Worm (Caenorhabditis elegans) whole organism, L4 larva: Measurements from ENCODE around the gene F38E1.10.
A peak's percentile ranks its signal among the peaks of the same experiment; 100 is the strongest.

Experiments used
- F10B5.3 ChIP-seq: sonication (generic microtip); optimal IDR thresholded peaks from 2 replicates; lab custom pipeline; 2016; ENCODE audit warnings: mild to moderate bottlenecking, missing genetic modification characterization, missing compliant biosample characterization
- F26F4.8 ChIP-seq: fragments of 200-800 bp; sonication (Bioruptor generic); conservative IDR thresholded peaks from 2 replicates; pipeline ENCODE4 v1.3.6; 2022; ENCODE audit warnings: missing genetic modification characterization, missing compliant biosample characterization
- F44E2.7 ChIP-seq: fragments of 200-800 bp; sonication (Bioruptor generic); IDR thresholded peaks from 2 replicates; pipeline ENCODE4 v2.1.2; 2022; ENCODE audit warnings: missing genetic modification characterization, missing compliant biosample characterization
- T20F7.1 ChIP-seq: fragments of 200-800 bp; sonication (Bioruptor generic); optimal IDR thresholded peaks from 2 replicates; lab custom pipeline; 2018; ENCODE audit warnings: mild to moderate bottlenecking, missing genetic modification characterization, missing compliant biosample characterization
- Y48G9A.11 ChIP-seq: fragments of 200-800 bp; sonication (Bioruptor generic); IDR thresholded peaks from 2 replicates; pipeline ENCODE4 v1.3.6; 2022; ENCODE audit warnings: missing genetic modification reagents, missing genetic modification characterization, missing compliant biosample characterization
- aha-1 ChIP-seq: fragments of 150-350 bp; peaks from one replicate; lab custom pipeline; 2014; ENCODE audit warnings: missing biosample characterization, missing genetic modification characterization
- ceh-28 ChIP-seq: fragments of 150-350 bp; optimal IDR thresholded peaks from 2 replicates; lab custom pipeline; 2014; ENCODE audit warnings: missing biosample characterization, missing genetic modification reagents, missing genetic modification characterization
- cey-2 ChIP-seq: sonication (generic microtip); optimal IDR thresholded peaks from 3 replicates; lab custom pipeline; 2017; ENCODE audit warnings: missing genetic modification characterization, mild to moderate bottlenecking, missing compliant biosample characterization, antibody characterized with exemption, borderline replicate concordance; ENCODE audit not compliant: insufficient read depth
- ctbp-1 ChIP-seq: fragments of 200-800 bp; sonication (Bioruptor generic); IDR thresholded peaks from 2 replicates; pipeline ENCODE4 v1.3.6; 2022; ENCODE audit warnings: missing genetic modification reagents, missing genetic modification characterization, missing compliant biosample characterization
- daf-16 ChIP-seq, 3 experiments: sonication (generic microtip); optimal IDR thresholded peaks; 2 replicates each; lab custom pipeline; 2016 to 2017; ENCODE audit warnings: missing genetic modification characterization in 3 of 3, missing genetic modification reagents in 3 of 3, mild to moderate bottlenecking in 2 of 3, missing compliant biosample characterization in 2 of 3, missing biosample characterization in 1 of 3, moderate library complexity in 1 of 3
- dmd-6 ChIP-seq: fragments of 200-800 bp; sonication (Bioruptor generic); IDR thresholded peaks from 2 replicates; pipeline ENCODE4 v1.3.6; 2022; ENCODE audit warnings: missing genetic modification reagents, missing genetic modification characterization, missing compliant biosample characterization
- dmd-9 ChIP-seq: fragments of 200-800 bp; sonication (Bioruptor generic); IDR thresholded peaks from 2 replicates; pipeline ENCODE4 v1.3.6; 2022; ENCODE audit warnings: missing genetic modification reagents, missing genetic modification characterization, missing compliant biosample characterization
- dve-1 ChIP-seq: sonication (generic microtip); optimal IDR thresholded peaks from 2 replicates; lab custom pipeline; 2017; ENCODE audit warnings: antibody characterized with exemption, mild to moderate bottlenecking, missing genetic modification characterization, missing compliant biosample characterization; ENCODE audit not compliant: insufficient read depth
- egl-27 ChIP-seq: sonication (generic microtip); optimal IDR thresholded peaks from 3 replicates; lab custom pipeline; 2017; ENCODE audit warnings: missing biosample characterization, missing genetic modification reagents, missing genetic modification characterization
- hif-1 ChIP-seq, 2 experiments: sonication (generic microtip); optimal IDR thresholded peaks; 2 replicates each; lab custom pipeline; 2016 to 2017; ENCODE audit warnings: missing compliant biosample characterization in 2 of 2, missing genetic modification characterization in 2 of 2, missing genetic modification reagents in 2 of 2, missing genotype in 2 of 2, mild to moderate bottlenecking in 1 of 2
- hlh-11 ChIP-seq: fragments of 200-800 bp; sonication (Bioruptor generic); optimal IDR thresholded peaks from 2 replicates; lab custom pipeline; 2018; ENCODE audit warnings: mild to moderate bottlenecking, missing genetic modification characterization, missing compliant biosample characterization
- hlh-30 ChIP-seq: sonication (generic microtip); optimal IDR thresholded peaks from 2 replicates; lab custom pipeline; 2017; ENCODE audit warnings: antibody characterized with exemption, mild to moderate bottlenecking, missing genetic modification characterization, missing compliant biosample characterization; ENCODE audit not compliant: insufficient read depth
- lim-7 ChIP-seq: fragments of 200-800 bp; sonication (Bioruptor generic); IDR thresholded peaks from 2 replicates; pipeline ENCODE4 v1.3.6; 2022; ENCODE audit warnings: missing genetic modification characterization, missing compliant biosample characterization
- lin-29 ChIP-seq: fragments of 200-800 bp; sonication (Bioruptor generic); IDR thresholded peaks from 2 replicates; pipeline ENCODE4 v1.3.6; 2022; ENCODE audit warnings: missing genetic modification reagents, missing genetic modification characterization, missing compliant biosample characterization
- lir-3 ChIP-seq: sonication (generic microtip); optimal IDR thresholded peaks from 2 replicates; lab custom pipeline; 2016; ENCODE audit warnings: mild to moderate bottlenecking, missing genetic modification characterization, missing compliant biosample characterization
- madf-5 ChIP-seq, 2 experiments: fragments of 200-800 bp; sonication (Bioruptor generic); IDR thresholded peaks; 2 replicates each; pipeline ENCODE4 v1.3.6; 2022; ENCODE audit warnings: missing compliant biosample characterization in 2 of 2, missing genetic modification characterization in 2 of 2
- mep-1 ChIP-seq: fragments of 150-350 bp; sonication (generic microtip); optimal IDR thresholded peaks from 3 replicates; lab custom pipeline; 2014; ENCODE audit warnings: missing biosample characterization, missing genetic modification characterization
- mxl-2 ChIP-seq: fragments of 200-800 bp; sonication (Bioruptor generic); conservative IDR thresholded peaks from 2 replicates; pipeline ENCODE4 v1.3.6; 2022; ENCODE audit warnings: missing genetic modification reagents, missing genetic modification characterization, missing compliant biosample characterization
- mxl-3 ChIP-seq: fragments of 200-800 bp; sonication (Bioruptor generic); optimal IDR thresholded peaks from 2 replicates; lab custom pipeline; 2018; ENCODE audit warnings: mild to moderate bottlenecking, missing genetic modification characterization, missing compliant biosample characterization
- nhr-25 ChIP-seq: sonication (generic microtip); optimal IDR thresholded peaks from 2 replicates; lab custom pipeline; 2017; ENCODE audit warnings: missing genetic modification characterization, mild to moderate bottlenecking, missing compliant biosample characterization, antibody characterized with exemption, moderate library complexity, borderline replicate concordance; ENCODE audit not compliant: insufficient read depth
- nhr-28 ChIP-seq: fragments of 150-350 bp; optimal IDR thresholded peaks from 2 replicates; lab custom pipeline; 2014; ENCODE audit warnings: missing biosample characterization, missing genetic modification characterization
- nhr-41 ChIP-seq: fragments of 200-800 bp; sonication (Bioruptor generic); IDR thresholded peaks from 2 replicates; pipeline ENCODE4 v1.3.6; 2022; ENCODE audit warnings: missing genetic modification reagents, missing genetic modification characterization, missing compliant biosample characterization
- nhr-42 ChIP-seq: fragments of 200-800 bp; sonication (Bioruptor generic); IDR thresholded peaks from 2 replicates; pipeline ENCODE4 v1.3.6; 2022; ENCODE audit warnings: missing genetic modification characterization, missing compliant biosample characterization
- nhr-48 ChIP-seq: sonication (generic microtip); optimal IDR thresholded peaks from 2 replicates; lab custom pipeline; 2016; ENCODE audit warnings: mild to moderate bottlenecking, missing genetic modification characterization, missing compliant biosample characterization
- nhr-6 ChIP-seq: fragments of 150-350 bp; optimal IDR thresholded peaks from 2 replicates; lab custom pipeline; 2014; ENCODE audit warnings: missing biosample characterization, missing genetic modification characterization
- nhr-77 ChIP-seq: fragments of 150-350 bp; optimal IDR thresholded peaks from 2 replicates; lab custom pipeline; 2014; ENCODE audit warnings: missing biosample characterization, missing genetic modification characterization
- php-3 ChIP-seq: fragments of 200-800 bp; sonication (Bioruptor generic); IDR thresholded peaks from 2 replicates; pipeline ENCODE4 v1.3.6; 2022; ENCODE audit warnings: missing genetic modification reagents, missing genetic modification characterization, missing compliant biosample characterization
- pqm-1 ChIP-seq: sonication (generic microtip); optimal IDR thresholded peaks from 2 replicates; lab custom pipeline; 2017; ENCODE audit warnings: missing biosample characterization, missing genetic modification characterization
- skn-1 ChIP-seq: fragments of 150-350 bp; optimal IDR thresholded peaks from 2 replicates; lab custom pipeline; 2014; ENCODE audit warnings: missing biosample characterization, missing genetic modification characterization
- tag-97 ChIP-seq: fragments of 200-800 bp; sonication (Bioruptor generic); IDR thresholded peaks from 2 replicates; pipeline ENCODE4 v1.3.6; 2022; ENCODE audit warnings: missing genetic modification characterization, missing compliant biosample characterization
- unc-130 ChIP-seq: sonication (generic microtip); optimal IDR thresholded peaks from 2 replicates; lab custom pipeline; 2016; ENCODE audit warnings: missing genetic modification reagents, missing genetic modification characterization, missing compliant biosample characterization
- unc-62 ChIP-seq, 3 experiments: fragments of 150-350 bp in 1 of 3; sonication (generic microtip); optimal IDR thresholded peaks in 2 of 3; peaks in 1 of 3; 1 replicate in 1 of 3; 2 replicates in 2 of 3; lab custom pipeline; 2014 to 2017; ENCODE audit warnings: missing biosample characterization in 3 of 3, missing genetic modification characterization in 3 of 3, missing genetic modification reagents in 3 of 3, missing genotype in 1 of 3
- ztf-7 ChIP-seq: fragments of 150-350 bp; optimal IDR thresholded peaks from 2 replicates; lab custom pipeline; 2014; ENCODE audit warnings: missing biosample characterization, missing genetic modification characterization

F38E1.10 gene

DNA sequence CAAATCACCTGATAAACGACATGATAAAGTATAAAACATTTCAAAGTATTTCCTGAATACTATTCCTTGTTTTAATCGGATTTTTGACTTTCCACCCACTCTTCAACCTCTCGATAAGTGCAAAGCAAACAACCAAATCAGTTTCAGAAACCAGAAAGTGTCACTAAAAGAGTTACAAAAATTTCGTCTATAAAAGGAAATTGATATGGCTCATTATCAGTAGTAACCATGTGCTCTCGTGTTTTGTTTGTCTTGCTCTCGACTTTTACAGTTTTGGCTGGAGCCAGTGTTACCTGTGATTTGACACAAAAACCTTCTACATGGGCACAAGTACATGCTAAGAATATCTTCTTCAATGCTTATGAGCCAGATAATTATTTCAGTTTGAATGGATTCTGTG, 8.4 kb upstream of the F38E1.10 start, which contains the start of gene F52E1.14:
Gene F52E1.14, plus strand, starts transcription at position 207 of the 400 bp plus-strand sequence.
- peak; percentile 67 for TF ChIP-seq nhr-28 (tag; lab: Kevin White, UChicago)
- 0 out of 2 replicates have a peak, but pooled peaks have one; percentile 5 for TF ChIP-seq nhr-41
- TF ChIP-seq dve-1 (tag; lab: Kevin White, UChicago) = peak; percentile 85
- peak; percentile 8 for TF ChIP-seq mxl-3 (GFP tag; lab: Kevin White, UChicago)
- peak; percentile 72 for TF ChIP-seq hlh-11 (tag; lab: Kevin White, UChicago)
- peak; percentile 80 for TF ChIP-seq dmd-6 (GFP tag; lab: Robert Waterston, UW)
- TF ChIP-seq nhr-25 (tag; lab: Kevin White, UChicago) = no peak
- peak; percentile 37; the same call in 1 of the 2 replicates for TF ChIP-seq php-3 (GFP tag; lab: Robert Waterston, UW)
- TF ChIP-seq daf-16 (GFP tag; optimal IDR thresholded peaks at IDR 0.05; lab: Kevin White, UChicago) = no peak
- TF ChIP-seq daf-16 (tag; optimal IDR thresholded peaks at IDR 0.05; lab: Kevin White, UChicago) = peak; percentile 80
- peak; percentile 84 for TF ChIP-seq nhr-77
- peak; percentile 62 for TF ChIP-seq cey-2 (tag; lab: Kevin White, UChicago)
- TF ChIP-seq T20F7.1 = no peak
- TF ChIP-seq pqm-1 (tag; lab: Kevin White, UChicago) = peak; percentile 67
- no peak for TF ChIP-seq skn-1
- no peak for TF ChIP-seq egl-27 (tag; lab: Kevin White, UChicago)
- peak; percentile 11 for TF ChIP-seq nhr-48
- peak in 1 of 2 experiments; percentile 56 for TF ChIP-seq unc-62 (GFP tag; optimal IDR thresholded peaks at IDR 0.05 in 1 of 2; lab: Kevin White, UChicago)
- no peak for TF ChIP-seq unc-62 (tag; optimal IDR thresholded peaks at IDR 0.05; lab: Kevin White, UChicago)

DNA sequence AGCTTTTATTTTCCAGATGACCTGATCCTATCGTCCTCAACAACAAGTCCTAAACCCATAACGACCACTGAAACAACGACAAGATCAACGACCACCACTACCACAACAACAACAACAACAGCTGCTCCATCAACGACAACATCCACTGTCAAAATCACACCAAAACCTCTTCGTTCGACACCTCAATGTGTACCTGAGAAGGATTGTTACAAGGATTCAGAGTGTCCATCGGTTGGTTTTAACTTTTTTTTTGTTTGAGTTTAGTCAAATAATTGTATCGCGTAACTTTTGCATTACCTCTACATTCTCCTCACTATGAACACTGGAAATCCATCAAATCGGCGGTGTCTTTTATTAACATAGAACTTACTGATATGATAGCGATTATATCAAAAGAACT, 4.8 kb upstream of the F38E1.10 start:
- peak in 1 of 2 experiments; percentile 79 for TF ChIP-seq daf-16 (GFP tag; optimal IDR thresholded peaks at IDR 0.05; lab: Kevin White, UChicago)
- TF ChIP-seq daf-16 (tag; optimal IDR thresholded peaks at IDR 0.05; lab: Kevin White, UChicago) = no peak
- TF ChIP-seq unc-62 (GFP tag; optimal IDR thresholded peaks at IDR 0.05 in 1 of 2; lab: Kevin White, UChicago) = peak in 1 of 2 experiments; percentile 92
- no peak for TF ChIP-seq unc-62 (tag; optimal IDR thresholded peaks at IDR 0.05; lab: Kevin White, UChicago)
- no peak for TF ChIP-seq F26F4.8 (GFP tag; lab: Robert Waterston, UW)

DNA sequence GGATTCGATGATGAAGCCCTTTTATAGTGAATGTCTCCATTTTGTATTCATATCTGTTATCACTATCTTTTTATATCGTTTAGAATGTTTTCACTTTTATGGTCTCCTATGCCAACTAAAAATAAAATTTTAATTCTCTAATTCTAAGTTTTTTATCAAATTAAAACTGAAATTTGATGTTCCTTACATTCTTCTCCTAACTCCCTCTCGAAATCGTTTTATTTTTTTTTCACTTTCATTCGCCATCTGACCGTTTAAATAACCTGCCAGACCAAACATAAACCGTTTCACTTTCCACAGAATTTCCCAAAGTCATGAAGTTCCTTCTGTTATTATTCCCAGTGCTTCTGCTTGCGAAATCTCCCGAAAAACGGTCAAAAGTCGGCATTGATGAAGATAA, 3.9 kb upstream of the F38E1.10 start, which contains the start of gene F52E1.5:
Gene F52E1.5, plus strand, starts transcription at position 301 of the 400 bp plus-strand sequence.
- TF ChIP-seq hif-1 (tag; optimal IDR thresholded peaks at IDR 0.05; lab: Kevin White, UChicago) (no peak), Y48G9A.11 (GFP tag; lab: Robert Waterston, UW) (no peak), nhr-42 (GFP tag; lab: Robert Waterston, UW) (no peak), mep-1 (tag; lab: Kevin White, UChicago) (no peak), aha-1 (no peak), lir-3 (no peak), unc-130 (GFP tag; lab: Kevin White, UChicago) (no peak), nhr-6 (tag; lab: Kevin White, UChicago) (no peak), ceh-28 (tag; lab: Kevin White, UChicago) (no peak), tag-97 (GFP tag; lab: Robert Waterston, UW) (no peak), ctbp-1 (no peak), lin-29 (GFP tag; lab: Robert Waterston, UW) (no peak)

DNA sequence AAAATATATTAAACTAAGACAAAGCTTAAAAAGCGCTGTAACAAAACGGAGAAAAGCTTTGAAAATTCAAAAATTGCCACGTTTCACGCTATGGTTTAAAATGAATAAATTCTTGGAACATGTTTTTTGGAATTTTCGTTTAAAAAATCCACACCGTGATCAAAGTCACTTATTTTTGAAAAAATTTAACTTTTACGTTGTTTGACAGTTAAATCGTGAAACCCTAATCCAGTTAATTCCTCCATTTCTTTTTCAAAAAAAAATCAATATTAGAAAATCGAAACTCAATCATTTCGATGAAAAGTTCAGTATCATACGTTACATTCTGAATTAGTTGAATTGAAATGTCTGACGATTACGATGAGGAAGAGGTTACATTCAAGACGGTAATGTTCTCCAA, 530 bp upstream of the F38E1.10 start, which contains the start of gene F38E1.3:
Gene F38E1.3, plus strand, starts transcription at position 301 of the 400 bp plus-strand sequence.
- no peak for TF ChIP-seq pqm-1 (tag; lab: Kevin White, UChicago)
- TF ChIP-seq hlh-30 (tag; lab: Kevin White, UChicago) = no peak
- no peak for TF ChIP-seq mxl-2 (GFP tag; lab: Robert Waterston, UW)
- no peak for TF ChIP-seq dmd-9 (GFP tag; lab: Robert Waterston, UW)
- no peak for TF ChIP-seq F10B5.3 (tag; lab: Kevin White, UChicago)
- no peak for TF ChIP-seq ztf-7 (tag; lab: Kevin White, UChicago)
- TF ChIP-seq F44E2.7 (GFP tag; lab: Robert Waterston, UW) = no peak
- TF ChIP-seq lim-7 (GFP tag; lab: Robert Waterston, UW) = no peak
- no peak for TF ChIP-seq madf-5 (GFP tag; IDR thresholded peaks at IDR 0.05; lab: Robert Waterston, UW)
- TF ChIP-seq lir-3 = no peak
- TF ChIP-seq, all 104 proteins: peak for 0
